Worm (Caenorhabditis elegans): ENCODE data around the gene Y53F4B.25.
"Not testable (repeated sequence)": the region's sequence is repeated elsewhere in the genome, so short reads cannot be mapped to it uniquely, and the experiment has no call there.

Y53F4B.25 gene

DNA sequence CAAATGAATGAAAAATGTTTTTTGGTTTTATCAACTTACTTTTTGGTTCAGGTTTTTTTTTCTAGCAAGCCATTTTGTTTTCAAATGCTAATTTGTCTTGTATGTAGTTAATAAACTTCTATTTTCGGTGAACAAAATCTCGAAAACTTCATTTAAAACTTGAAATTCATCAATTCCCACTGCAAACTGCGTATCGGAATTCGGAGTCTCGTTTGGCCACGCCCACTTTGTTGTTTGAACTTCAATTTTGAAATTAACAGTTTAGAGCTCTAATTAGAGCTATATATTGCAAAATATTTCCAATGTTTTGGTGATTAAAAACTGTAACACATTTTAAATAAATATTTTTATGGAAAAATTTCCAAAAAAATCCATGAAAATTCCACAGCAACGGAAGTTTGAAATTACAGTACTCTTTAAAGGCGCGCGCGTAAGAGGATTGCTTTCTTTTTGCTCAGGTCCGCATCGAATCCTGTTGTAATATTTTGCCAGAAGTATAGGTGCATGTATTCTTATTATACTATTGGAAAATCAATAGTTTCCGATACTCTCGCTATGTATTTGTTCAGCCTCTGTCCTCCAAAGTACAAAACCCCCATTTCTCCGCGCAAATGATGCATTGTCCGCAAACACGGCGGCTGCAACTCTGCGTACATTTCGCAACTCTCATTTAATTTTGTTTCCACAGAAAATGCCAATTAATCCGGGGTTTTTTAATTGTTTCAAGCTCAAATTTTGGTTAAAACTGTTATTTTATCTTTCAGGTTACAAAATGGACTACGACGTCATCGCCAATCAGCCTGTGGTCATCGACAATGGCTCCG lies 16.2 kb upstream of the Y53F4B.25 start, which contains the start of gene arp-1 (continued):
- peak; percentile 3 for TF ChIP-seq K02D7.2 (tag; optimal IDR thresholded peaks at IDR 0.05)
- no peak for TF ChIP-seq ceh-6 (GFP tag; optimal IDR thresholded peaks at IDR 0.05)
- no peak for TF ChIP-seq hlh-8 (tag; optimal IDR thresholded peaks at IDR 0.05)
- TF ChIP-seq pat-9 (tag; optimal IDR thresholded peaks at IDR 0.05): no peak
- TF ChIP-seq ama-1 (optimal IDR thresholded peaks at IDR 0.05): no peak
- no peak for TF ChIP-seq nhr-11 (tag; optimal IDR thresholded peaks at IDR 0.05)
- peak; percentile 39 for TF ChIP-seq nfya-1 (tag; optimal IDR thresholded peaks at IDR 0.05)
- no peak for TF ChIP-seq fkh-6 (tag; optimal IDR thresholded peaks at IDR 0.05)
- TF ChIP-seq mec-3 (tag; optimal IDR thresholded peaks at IDR 0.05; ENCODE audit: borderline replicate concordance): no peak
- TF ChIP-seq elt-4 (tag; optimal IDR thresholded peaks at IDR 0.05): no peak

DNA sequence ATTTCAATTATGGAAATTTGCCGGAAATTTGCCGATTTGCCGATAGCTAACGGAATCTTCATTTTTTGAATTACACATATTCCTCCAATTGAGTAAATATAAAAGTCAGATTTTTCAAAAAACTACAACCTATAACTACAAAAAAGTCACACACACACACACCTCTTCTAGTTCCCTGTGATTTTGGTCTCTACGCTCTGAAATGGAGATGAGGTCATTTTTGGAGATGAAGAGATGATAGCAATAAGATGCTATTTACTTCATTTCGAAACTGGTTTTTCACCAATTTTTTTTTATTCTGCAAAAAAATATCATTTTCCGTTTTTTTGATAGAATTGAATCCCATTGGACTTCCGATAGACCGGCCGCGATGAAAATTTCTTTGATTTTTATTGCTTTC lies 11.8 kb upstream of the Y53F4B.25 start, which contains the start of gene Y53F4B.23:
Gene Y53F4B.23 (plus strand): TSS at position 312 of the 400 bp plus-strand sequence.
- no peak for TF ChIP-seq eyg-1 (tag; optimal IDR thresholded peaks at IDR 0.05)
- TF ChIP-seq nhr-11 (tag; optimal IDR thresholded peaks at IDR 0.05): no peak
- TF ChIP-seq npax-4 (tag; optimal IDR thresholded peaks at IDR 0.05): no peak
- no peak for TF ChIP-seq dve-1 (tag; optimal IDR thresholded peaks at IDR 0.05)
- TF ChIP-seq elt-2 (tag; optimal IDR thresholded peaks at IDR 0.05): no peak
- no peak for TF ChIP-seq pha-2 (tag; optimal IDR thresholded peaks at IDR 0.05)
- no peak for TF ChIP-seq ceh-48 (tag; optimal IDR thresholded peaks at IDR 0.05)
- no peak for TF ChIP-seq C38D4.7 (GFP tag; optimal IDR thresholded peaks at IDR 0.05)
- TF ChIP-seq hlh-30 (tag; optimal IDR thresholded peaks at IDR 0.05; ENCODE audit: insufficient read depth): no peak
- TF ChIP-seq tbx-2 (tag; optimal IDR thresholded peaks at IDR 0.05): no peak
- TF ChIP-seq ceh-30 (tag; optimal IDR thresholded peaks at IDR 0.05): no peak
- no peak for TF ChIP-seq hlh-15 (tag; optimal IDR thresholded peaks at IDR 0.05)

DNA sequence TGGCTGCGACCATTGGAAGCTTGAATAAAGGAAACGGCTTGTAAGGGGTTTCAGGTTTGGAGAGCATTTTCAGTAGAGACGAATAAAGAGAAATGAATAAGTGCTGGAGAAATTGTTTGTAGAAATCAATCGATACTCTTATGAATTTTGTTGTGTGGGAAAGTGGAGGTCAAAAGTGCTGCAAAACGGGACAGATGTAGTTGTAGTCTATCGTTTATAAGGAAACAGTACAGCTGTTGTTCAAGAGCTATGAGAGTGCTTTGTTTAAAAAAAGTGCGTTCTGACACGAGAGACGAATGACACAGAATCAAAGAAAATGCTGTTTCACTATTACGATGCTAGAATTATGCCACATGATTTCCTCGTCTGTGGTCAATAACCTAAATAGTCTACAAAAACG lies 5.5 kb upstream of the Y53F4B.25 start, which contains the start of gene Y53F4B.62:
Gene Y53F4B.62 (minus strand): TSS at position 101 of the 400 bp plus-strand sequence.
- TF ChIP-seq gmeb-2 (tag; optimal IDR thresholded peaks at IDR 0.05): no peak
- TF ChIP-seq ceh-34 (tag; optimal IDR thresholded peaks at IDR 0.05): no peak
- TF ChIP-seq nhr-232 (tag; optimal IDR thresholded peaks at IDR 0.05): no peak
- TF ChIP-seq ets-4 (tag; optimal IDR thresholded peaks at IDR 0.05): no peak
- no peak for TF ChIP-seq pha-2 (tag; optimal IDR thresholded peaks at IDR 0.05)
- TF ChIP-seq Y22D7AL.16 (tag; optimal IDR thresholded peaks at IDR 0.05): no peak
- no peak for TF ChIP-seq K09A11.1 (tag; optimal IDR thresholded peaks at IDR 0.05; ENCODE audit: insufficient read depth)
- TF ChIP-seq elt-4 (tag; optimal IDR thresholded peaks at IDR 0.05): no peak
- TF ChIP-seq ceh-48 (tag; optimal IDR thresholded peaks at IDR 0.05): no peak

DNA sequence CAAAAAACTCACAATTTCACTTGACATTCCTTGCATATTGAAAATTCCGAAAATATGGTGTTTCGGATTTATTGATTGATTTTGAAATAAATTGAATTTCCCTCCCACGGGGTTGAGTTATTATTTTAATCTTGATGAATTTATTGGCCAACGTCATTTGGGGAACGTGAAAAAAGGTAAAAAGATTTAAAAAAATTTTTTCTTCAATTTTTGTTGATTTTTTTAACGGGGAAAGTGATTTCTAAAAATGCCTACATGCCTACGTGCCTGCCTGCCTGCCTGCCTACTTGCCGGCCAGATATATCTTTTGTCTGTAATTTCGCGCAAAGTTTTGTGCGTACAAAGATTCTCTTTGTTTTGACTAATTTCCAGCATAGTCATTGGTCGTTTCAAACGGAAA lies 1.7 kb upstream of the Y53F4B.25 start, which contains the start of gene Y53F4B.24:
Gene Y53F4B.24 (minus strand): TSS at position 101 of the 400 bp plus-strand sequence.
- TF ChIP-seq T23F11.4 (GFP tag; optimal IDR thresholded peaks at IDR 0.05) (no peak), rnt-1 (tag; optimal IDR thresholded peaks at IDR 0.05) (no peak), syd-9 (tag; optimal IDR thresholded peaks at IDR 0.05) (no peak), ceh-19 (GFP tag; optimal IDR thresholded peaks at IDR 0.05) (no peak), fax-1 (tag; optimal IDR thresholded peaks at IDR 0.05) (no peak), ceh-30 (tag; optimal IDR thresholded peaks at IDR 0.05) (no peak), elt-4 (tag; optimal IDR thresholded peaks at IDR 0.05) (no peak), ceh-48 (tag; optimal IDR thresholded peaks at IDR 0.05) (no peak), ref-2 (tag; optimal IDR thresholded peaks at IDR 0.05) (no peak), fkh-6 (tag; optimal IDR thresholded peaks at IDR 0.05) (no peak), npax-4 (tag; optimal IDR thresholded peaks at IDR 0.05) (no peak)

DNA sequence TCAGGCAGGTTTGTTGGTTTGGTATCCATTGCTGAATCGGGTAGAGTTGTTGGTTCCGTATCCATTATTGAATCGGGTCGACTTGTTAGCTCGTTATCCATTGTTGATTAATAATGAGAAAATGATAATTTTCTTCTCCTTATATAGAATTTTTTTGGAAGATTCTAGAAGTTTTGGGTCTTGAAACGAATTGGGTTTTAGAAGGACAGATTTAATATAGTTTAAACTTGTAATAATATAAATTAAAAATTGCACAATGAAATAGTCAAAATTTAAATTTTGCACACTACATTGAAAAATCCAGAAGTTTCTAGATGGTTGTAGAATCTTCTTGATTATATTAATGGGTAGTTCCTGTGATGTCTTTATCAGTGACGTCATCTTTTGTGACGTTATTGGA lies 4.9 kb downstream of the Y53F4B.25 start, which contains the start of gene Y53F4B.26:
Gene Y53F4B.26 (minus strand): TSS at position 101 of the 400 bp plus-strand sequence.
- not testable (repeated sequence) for TF ChIP-seq unc-55 (GFP tag; optimal IDR thresholded peaks at IDR 0.05); ceh-2 (tag; optimal IDR thresholded peaks at IDR 0.05); pha-2 (tag; optimal IDR thresholded peaks at IDR 0.05)
